Worm (Caenorhabditis elegans): Measurements from ENCODE around the gene srh-129.

DNA sequence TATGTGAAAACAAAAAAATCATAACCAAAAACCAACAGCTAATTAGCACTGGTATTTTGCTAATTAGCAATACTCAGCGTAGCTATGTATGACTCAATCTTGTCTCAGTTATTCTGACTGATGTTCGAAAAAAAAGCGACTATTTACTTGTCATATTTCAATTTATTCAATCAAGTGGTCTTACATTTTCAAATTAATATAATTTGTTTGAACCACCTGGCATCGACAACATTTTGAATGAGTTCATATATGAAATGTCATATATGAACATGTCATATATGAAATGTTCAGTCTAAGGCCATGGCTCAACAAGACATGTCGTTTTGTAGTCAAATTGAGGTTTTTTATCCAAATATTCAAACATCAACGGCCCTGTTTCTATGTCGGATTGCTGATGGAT is 21.7 kb upstream of the srh-129 start, which contains the start of gene srw-140:
- TF ChIP-seq him-1 (tag; optimal IDR thresholded peaks at IDR 0.05) (no peak), dao-5 (tag; optimal IDR thresholded peaks at IDR 0.05) (no peak), W03F9.2 (tag; optimal IDR thresholded peaks at IDR 0.05) (no peak)

Data from whole organism, L4/young adult.